Worm (Caenorhabditis elegans): Measurements from ENCODE around the gene lipl-7.

Gene lipl-7

ce11 chrIV:10221187-10221586 is 20.4 kb downstream of the lipl-7 start, which contains the start of gene tram-1:
tram-1 (minus strand) TSS chrIV:10221287.
- TF ChIP-seq crh-2 (tag; optimal IDR thresholded peaks at IDR 0.05), result peak; percentile 46
- TF ChIP-seq nhr-129 (tag; optimal IDR thresholded peaks at IDR 0.05), result no peak

ce11 chrIV:10219208-10219607 is 22.4 kb downstream of the lipl-7 start, which contains the start of gene qns-1:
qns-1 (minus strand) TSS chrIV:10219308.
- TF ChIP-seq ztf-4 (tag; optimal IDR thresholded peaks at IDR 0.05) (no peak), C34F6.9 (tag; optimal IDR thresholded peaks at IDR 0.05) (no peak), unc-39 (tag; optimal IDR thresholded peaks at IDR 0.05) (no peak), dmd-4 (tag; optimal IDR thresholded peaks at IDR 0.05) (no peak)

ce11 chrIV:10216704-10217296 is 24.8 kb downstream of the lipl-7 start:
- TF ChIP-seq Y55F3AM.14 (GFP tag; optimal IDR thresholded peaks at IDR 0.05), result no peak
- TF ChIP-seq ama-1 (optimal IDR thresholded peaks at IDR 0.05), result no peak
- no peak for TF ChIP-seq mdl-1 (tag; optimal IDR thresholded peaks at IDR 0.05)
- no peak for TF ChIP-seq fos-1 (tag; optimal IDR thresholded peaks at IDR 0.05)
- no peak for TF ChIP-seq nhr-77 (tag; optimal IDR thresholded peaks at IDR 0.05)
- TF ChIP-seq alr-1 (tag; optimal IDR thresholded peaks at IDR 0.05), result no peak
- no peak for TF ChIP-seq ztf-4 (tag; optimal IDR thresholded peaks at IDR 0.05)
- TF ChIP-seq peb-1 (tag; optimal IDR thresholded peaks at IDR 0.05), result no peak
- no peak for TF ChIP-seq ceh-82 (tag; optimal IDR thresholded peaks at IDR 0.05)
- no peak for TF ChIP-seq blmp-1 (tag; optimal IDR thresholded peaks at IDR 0.05; ENCODE audit: insufficient read depth)
- no peak for TF ChIP-seq nhr-6 (tag; optimal IDR thresholded peaks at IDR 0.05)
- TF ChIP-seq R02D3.7 (tag; optimal IDR thresholded peaks at IDR 0.05), result no peak
- TF ChIP-seq nhr-12 (tag; optimal IDR thresholded peaks at IDR 0.05), result no peak
- no peak for TF ChIP-seq nhr-11 (tag; optimal IDR thresholded peaks at IDR 0.05)
- TF ChIP-seq unc-62 (GFP tag; optimal IDR thresholded peaks at IDR 0.05), result no peak

- no peak for TF ChIP-seq nhr-11 (tag; optimal IDR thresholded peaks at IDR 0.05)
- TF ChIP-seq mdl-1 (tag; optimal IDR thresholded peaks at IDR 0.05), result no peak
- no peak for TF ChIP-seq lin-11 (tag; optimal IDR thresholded peaks at IDR 0.05)
- no peak for TF ChIP-seq nhr-12 (tag; optimal IDR thresholded peaks at IDR 0.05)
- TF ChIP-seq ztf-4 (tag; optimal IDR thresholded peaks at IDR 0.05), result no peak
- TF ChIP-seq blmp-1 (tag; optimal IDR thresholded peaks at IDR 0.05; ENCODE audit: insufficient read depth), result no peak
- no peak for TF ChIP-seq nhr-23 (tag; optimal IDR thresholded peaks at IDR 0.05)
- no peak for TF ChIP-seq snpc-4 (tag; optimal IDR thresholded peaks at IDR 0.05)
- no peak for TF ChIP-seq lin-39 (tag; optimal IDR thresholded peaks at IDR 0.05)
- TF ChIP-seq Y55F3AM.14 (GFP tag; optimal IDR thresholded peaks at IDR 0.05), result no peak
- no peak for TF ChIP-seq zag-1 (tag; optimal IDR thresholded peaks at IDR 0.05)
- no peak for TF ChIP-seq C34F6.9 (tag; optimal IDR thresholded peaks at IDR 0.05)
Observed at ce11 chrIV:10216078-10216477, 25.5 kb downstream of the lipl-7 start, which contains the start of gene col-124. col-124 (plus strand) TSS chrIV:10216451.

- TF ChIP-seq nhr-25 (tag; optimal IDR thresholded peaks at IDR 0.05) (no peak), F13H6.1 (tag; optimal IDR thresholded peaks at IDR 0.05) (no peak), Y55F3AM.14 (GFP tag; optimal IDR thresholded peaks at IDR 0.05) (no peak), zag-1 (tag; optimal IDR thresholded peaks at IDR 0.05) (no peak), peb-1 (tag; optimal IDR thresholded peaks at IDR 0.05) (no peak), ceh-16 (tag; optimal IDR thresholded peaks at IDR 0.05) (no peak), unc-39 (tag; optimal IDR thresholded peaks at IDR 0.05) (no peak), nhr-21 (tag; optimal IDR thresholded peaks at IDR 0.05) (no peak), alr-1 (tag; optimal IDR thresholded peaks at IDR 0.05) (no peak), ama-1 (optimal IDR thresholded peaks at IDR 0.05) (no peak), unc-62 (GFP tag; optimal IDR thresholded peaks at IDR 0.05) (no peak), fos-1 (tag; optimal IDR thresholded peaks at IDR 0.05) (no peak), sem-4 (tag; optimal IDR thresholded peaks at IDR 0.05) (no peak), nhr-77 (tag; optimal IDR thresholded peaks at IDR 0.05) (no peak), nhr-23 (tag; optimal IDR thresholded peaks at IDR 0.05) (no peak), nhr-6 (tag; optimal IDR thresholded peaks at IDR 0.05) (no peak)
Observed at ce11 chrIV:10215393-10215792, 26.2 kb downstream of the lipl-7 start.

- TF ChIP-seq ama-1 (optimal IDR thresholded peaks at IDR 0.05), result no peak
- TF ChIP-seq alr-1 (tag; optimal IDR thresholded peaks at IDR 0.05), result no peak
- TF ChIP-seq ztf-4 (tag; optimal IDR thresholded peaks at IDR 0.05), result no peak
- TF ChIP-seq lin-39 (tag; optimal IDR thresholded peaks at IDR 0.05), result no peak
- no peak for TF ChIP-seq R02D3.7 (tag; optimal IDR thresholded peaks at IDR 0.05)
- no peak for TF ChIP-seq F13H6.1 (tag; optimal IDR thresholded peaks at IDR 0.05)
- TF ChIP-seq nhr-25 (tag; optimal IDR thresholded peaks at IDR 0.05), result no peak
- TF ChIP-seq gmeb-1 (tag; optimal IDR thresholded peaks at IDR 0.05), result no peak
- no peak for TF ChIP-seq Y55F3AM.14 (GFP tag; optimal IDR thresholded peaks at IDR 0.05)
- no peak for TF ChIP-seq egl-27 (tag; optimal IDR thresholded peaks at IDR 0.05)
- TF ChIP-seq nhr-10 (tag; optimal IDR thresholded peaks at IDR 0.05), result no peak
- TF ChIP-seq unc-55 (GFP tag; optimal IDR thresholded peaks at IDR 0.05), result no peak
- TF ChIP-seq lin-11 (tag; optimal IDR thresholded peaks at IDR 0.05), result no peak
Observed at ce11 chrIV:10214811-10215210, 26.8 kb downstream of the lipl-7 start, which contains the start of gene abt-1. abt-1 (minus strand) TSS chrIV:10214911.

All from whole organism, L2 larva.